Fruit fly (Drosophila melanogaster) whole organism, embryonic: ENCODE data around the gene CG43796.

Experiments
- Abd-B ChIP-seq: fragments of 200-800 bp; sonication (Bioruptor generic); optimal IDR thresholded peaks from 2 replicates; lab custom pipeline; 2018; ENCODE audit warnings: missing biosample characterization, mild to moderate bottlenecking, missing genetic modification characterization, moderate library complexity
- B-H2 ChIP-seq: fragments of 200-800 bp; sonication (Bioruptor generic); optimal IDR thresholded peaks from 2 replicates; lab custom pipeline; 2018; ENCODE audit warnings: missing biosample characterization, mild to moderate bottlenecking, missing genetic modification characterization
- Bdp1 ChIP-seq: fragments of 200-800 bp; sonication (Bioruptor generic); optimal IDR thresholded peaks from 3 replicates; lab custom pipeline; 2016; ENCODE audit warnings: missing biosample characterization, missing genetic modification characterization
- CG13424 ChIP-seq: fragments of 200-800 bp; sonication (Bioruptor generic); optimal IDR thresholded peaks from 2 replicates; lab custom pipeline; 2019; ENCODE audit warnings: missing biosample characterization, mild to moderate bottlenecking, missing genetic modification characterization, moderate library complexity
- CG15514 ChIP-seq: fragments of 200-800 bp; sonication (Bioruptor generic); optimal IDR thresholded peaks from 3 replicates; lab custom pipeline; 2017; ENCODE audit warnings: missing biosample characterization, missing genetic modification characterization, mild to moderate bottlenecking, moderate library complexity, missing genetic modification reagents
- CG1647 ChIP-seq: fragments of 200-800 bp; sonication (Bioruptor generic); optimal IDR thresholded peaks from 3 replicates; lab custom pipeline; 2016; ENCODE audit warnings: missing biosample characterization, missing genetic modification characterization
- CG17186 ChIP-seq: fragments of 200-800 bp; sonication (Bioruptor generic); optimal IDR thresholded peaks from 3 replicates; lab custom pipeline; 2017; ENCODE audit warnings: missing biosample characterization, missing genetic modification reagents, missing genetic modification characterization
- CG17361 ChIP-seq: fragments of 200-800 bp; sonication (Bioruptor generic); IDR thresholded peaks from 3 replicates; pipeline ENCODE4 v1.3.6; 2022; ENCODE audit warnings: missing biosample characterization, missing genetic modification characterization
- CG18011 ChIP-seq: fragments of 200-800 bp; sonication (Bioruptor generic); optimal IDR thresholded peaks from 2 replicates; lab custom pipeline; 2017; ENCODE audit warnings: missing biosample characterization, missing genetic modification characterization, mild to moderate bottlenecking, moderate library complexity, missing genotype
- CG30403 ChIP-seq: fragments of 200-800 bp; sonication (Bioruptor generic); optimal IDR thresholded peaks from 3 replicates; lab custom pipeline; 2016; ENCODE audit warnings: missing biosample characterization, missing genetic modification characterization
- CG3726 ChIP-seq: fragments of 200-800 bp; sonication (Bioruptor generic); IDR thresholded peaks from 3 replicates; pipeline ENCODE4, ENCODE4 v1.3.6; 2022; ENCODE audit warnings: missing biosample characterization, missing genetic modification characterization
- CG4404 ChIP-seq: fragments of 200-800 bp; sonication (Bioruptor generic); IDR thresholded peaks from 2 replicates; pipeline ENCODE4 v1.3.6; 2022; ENCODE audit warnings: missing biosample characterization, missing genetic modification characterization
- CG4424 ChIP-seq: fragments of 200-800 bp; sonication (Bioruptor generic); optimal IDR thresholded peaks from 3 replicates; lab custom pipeline; 2016; ENCODE audit warnings: missing biosample characterization, missing genetic modification characterization
- CG4617 ChIP-seq: fragments of 200-800 bp; sonication (Bioruptor generic); optimal IDR thresholded peaks from 3 replicates; lab custom pipeline; 2016; ENCODE audit warnings: missing biosample characterization, missing genetic modification characterization, borderline replicate concordance
- CG4730 ChIP-seq: fragments of 200-800 bp; sonication (Bioruptor generic); IDR thresholded peaks from 2 replicates; pipeline ENCODE4 v1.3.6; 2022; ENCODE audit warnings: missing biosample characterization, missing genetic modification characterization
- CG9797 ChIP-seq: fragments of 200-800 bp; sonication (Bioruptor generic); optimal IDR thresholded peaks from 3 replicates; lab custom pipeline; 2018; ENCODE audit warnings: missing biosample characterization, mild to moderate bottlenecking, missing genetic modification characterization
- CoRest ChIP-seq: fragments of 200-800 bp; sonication (Bioruptor generic); optimal IDR thresholded peaks from 3 replicates; lab custom pipeline; 2018; ENCODE audit warnings: missing biosample characterization, mild to moderate bottlenecking, missing genetic modification characterization, moderate library complexity
- Deaf1 ChIP-seq: fragments of 200-800 bp; optimal IDR thresholded peaks from 3 replicates; lab custom pipeline; 2019; ENCODE audit warnings: missing biosample characterization, mild to moderate bottlenecking, missing genetic modification characterization, moderate library complexity
- Doc3 ChIP-seq: fragments of 200-800 bp; sonication (Bioruptor generic); IDR thresholded peaks from 3 replicates; pipeline ENCODE4 v1.3.6; 2022; ENCODE audit warnings: missing biosample characterization, missing genetic modification characterization; ENCODE audit not compliant: partially characterized antibody
- Dref ChIP-seq: fragments of 200-800 bp; sonication (Bioruptor generic); IDR thresholded peaks from 2 replicates; pipeline ENCODE4 v1.3.6; 2022; ENCODE audit warnings: missing biosample characterization, missing genetic modification characterization
- ERR ChIP-seq: fragments of 200-800 bp; sonication (Bioruptor generic); optimal IDR thresholded peaks from 2 replicates; lab custom pipeline; 2016; ENCODE audit warnings: missing biosample characterization, missing genetic modification characterization
- GATAe ChIP-seq: fragments of 200-800 bp; sonication (Bioruptor generic); conservative IDR thresholded peaks from 2 replicates; pipeline ENCODE4 v1.3.6; 2022; ENCODE audit warnings: missing biosample characterization, missing genetic modification characterization
- HmgD ChIP-seq: fragments of 200-800 bp; sonication (Bioruptor generic); optimal IDR thresholded peaks from 3 replicates; lab custom pipeline; 2016; ENCODE audit warnings: missing biosample characterization, missing genetic modification characterization
- MESR4 ChIP-seq: fragments of 200-800 bp; sonication (Bioruptor generic); optimal IDR thresholded peaks from 2 replicates; lab custom pipeline; 2018; ENCODE audit warnings: missing biosample characterization, mild to moderate bottlenecking, missing genetic modification characterization, moderate library complexity
- NK7.1 ChIP-seq: fragments of 200-800 bp; sonication (Bioruptor generic); optimal IDR thresholded peaks from 3 replicates; lab custom pipeline; 2016; ENCODE audit warnings: missing biosample characterization, missing genetic modification characterization
- Nf-YB ChIP-seq: fragments of 200-800 bp; sonication (Bioruptor generic); optimal IDR thresholded peaks from 3 replicates; lab custom pipeline; 2019; ENCODE audit warnings: missing biosample characterization, mild to moderate bottlenecking, missing genetic modification characterization, moderate library complexity
- Opbp ChIP-seq: fragments of 200-800 bp; sonication (Bioruptor generic); IDR thresholded peaks from 3 replicates; pipeline ENCODE4 v1.3.6; 2022; ENCODE audit warnings: missing biosample characterization, missing genetic modification characterization; ENCODE audit not compliant: partially characterized antibody
- Stat92E ChIP-seq, 3 experiments: fragments of >200 bp in 2 of 3; fragments of 200-800 bp in 1 of 3; sonication (Bioruptor generic) in 1 of 3; optimal IDR thresholded peaks; 2 replicates each; lab custom pipeline; 2017 to 2019; ENCODE audit warnings: missing biosample characterization in 3 of 3, missing genetic modification characterization in 3 of 3, mild to moderate bottlenecking in 1 of 3, moderate library complexity in 1 of 3
- Xbp1 ChIP-seq: fragments of 200-800 bp; sonication (Bioruptor generic); optimal IDR thresholded peaks from 3 replicates; lab custom pipeline; 2016; ENCODE audit warnings: missing biosample characterization, mild to moderate bottlenecking, missing genetic modification characterization
- ab ChIP-seq: fragments of 200-800 bp; sonication (Bioruptor generic); optimal IDR thresholded peaks from 2 replicates; lab custom pipeline; 2016; ENCODE audit warnings: missing biosample characterization, missing genetic modification characterization
- ato ChIP-seq: fragments of 200-800 bp; sonication (Bioruptor generic); IDR thresholded peaks from 2 replicates; pipeline ENCODE4 v1.3.6; 2022; ENCODE audit warnings: missing biosample characterization, missing genetic modification characterization; ENCODE audit not compliant: partially characterized antibody
- chm ChIP-seq: fragments of 200-800 bp; sonication (Bioruptor generic); IDR thresholded peaks from 2 replicates; pipeline ENCODE4 v1.3.6; 2022; ENCODE audit warnings: missing biosample characterization, missing genetic modification characterization
- crp ChIP-seq, 2 experiments: fragments of 200-800 bp; sonication (Bioruptor generic); optimal IDR thresholded peaks; 2 replicates in 1 of 2; 3 replicates in 1 of 2; lab custom pipeline; 2017; ENCODE audit warnings: missing biosample characterization in 2 of 2, missing genetic modification characterization in 2 of 2, mild to moderate bottlenecking in 1 of 2, moderate library complexity in 1 of 2
- fd64A ChIP-seq: fragments of 200-800 bp; sonication (Bioruptor generic); optimal IDR thresholded peaks from 3 replicates; lab custom pipeline; 2018; ENCODE audit warnings: missing biosample characterization, mild to moderate bottlenecking, missing genetic modification characterization
- fd96Cb ChIP-seq: fragments of 200-800 bp; sonication (Bioruptor generic); optimal IDR thresholded peaks from 2 replicates; lab custom pipeline; 2018; ENCODE audit warnings: missing biosample characterization, mild to moderate bottlenecking, missing genetic modification characterization, moderate library complexity
- her ChIP-seq: fragments of 200-800 bp; sonication (Bioruptor generic); optimal IDR thresholded peaks from 2 replicates; lab custom pipeline; 2016; ENCODE audit warnings: missing biosample characterization, missing genetic modification characterization
- hth ChIP-seq: fragments of >200 bp; optimal IDR thresholded peaks from 2 replicates; lab custom pipeline; 2017; ENCODE audit warnings: inconsistent platforms
- lola ChIP-seq, 3 experiments: fragments of >200 bp in 2 of 3; fragments of 200-800 bp in 1 of 3; sonication (Bioruptor generic) in 1 of 3; optimal IDR thresholded peaks; 2 replicates each; lab custom pipeline; 2017 to 2019; ENCODE audit warnings: missing biosample characterization in 3 of 3, missing genetic modification characterization in 3 of 3, mild to moderate bottlenecking in 1 of 3, moderate library complexity in 1 of 3
- pho ChIP-seq: fragments of 200-800 bp; sonication (Bioruptor generic); optimal IDR thresholded peaks from 2 replicates; lab custom pipeline; 2016; ENCODE audit warnings: missing biosample characterization, missing genetic modification characterization
- phol ChIP-seq: fragments of 200-800 bp; sonication (Bioruptor generic); optimal IDR thresholded peaks from 3 replicates; lab custom pipeline; 2018; ENCODE audit warnings: missing biosample characterization, mild to moderate bottlenecking, missing genetic modification characterization, moderate library complexity
- pzg ChIP-seq: fragments of 200-800 bp; sonication (Bioruptor generic); optimal IDR thresholded peaks from 3 replicates; lab custom pipeline; 2018; ENCODE audit warnings: missing biosample characterization, mild to moderate bottlenecking, missing genetic modification characterization, moderate library complexity
- ranshi ChIP-seq: fragments of 200-800 bp; sonication (Bioruptor generic); IDR thresholded peaks from 2 replicates; pipeline ENCODE4 v1.3.6; 2022; ENCODE audit warnings: missing biosample characterization, missing genetic modification characterization
- shn ChIP-seq: fragments of 200-800 bp; sonication (Bioruptor generic); optimal IDR thresholded peaks from 3 replicates; lab custom pipeline; 2016; ENCODE audit warnings: missing biosample characterization, missing genetic modification characterization
- sna ChIP-seq: fragments of 200-800 bp; sonication (Bioruptor generic); IDR thresholded peaks from 2 replicates; pipeline ENCODE4 v1.3.6; 2022; ENCODE audit warnings: missing biosample characterization, missing genetic modification characterization; ENCODE audit not compliant: partially characterized antibody
- so ChIP-seq: fragments of 200-800 bp; sonication (Bioruptor generic); IDR thresholded peaks from 3 replicates; pipeline ENCODE4 v1.3.6; 2022; ENCODE audit warnings: missing biosample characterization, missing genetic modification characterization
- tio ChIP-seq: fragments of 200-800 bp; sonication (Bioruptor generic); optimal IDR thresholded peaks from 2 replicates; lab custom pipeline; 2017; ENCODE audit warnings: missing biosample characterization, missing genetic modification characterization, inconsistent platforms
- tna ChIP-seq: fragments of 200-800 bp; sonication (Bioruptor generic); IDR thresholded peaks from 2 replicates; pipeline ENCODE4 v1.3.6; 2022; ENCODE audit warnings: missing biosample characterization, missing genetic modification characterization; ENCODE audit not compliant: partially characterized antibody
- toy ChIP-seq: fragments of 200-800 bp; sonication (Bioruptor generic); IDR thresholded peaks from 2 replicates; pipeline ENCODE4 v1.3.6; 2022; ENCODE audit warnings: missing biosample characterization, missing genetic modification characterization
- trem ChIP-seq: fragments of 200-800 bp; optimal IDR thresholded peaks from 3 replicates; lab custom pipeline; 2019; ENCODE audit warnings: missing biosample characterization, mild to moderate bottlenecking, missing genetic modification characterization, moderate library complexity
- twi ChIP-seq: fragments of 200-800 bp; optimal IDR thresholded peaks from 2 replicates; lab custom pipeline; 2019; ENCODE audit warnings: missing biosample characterization, mild to moderate bottlenecking, missing genetic modification characterization, moderate library complexity

CG43796 gene

DNA sequence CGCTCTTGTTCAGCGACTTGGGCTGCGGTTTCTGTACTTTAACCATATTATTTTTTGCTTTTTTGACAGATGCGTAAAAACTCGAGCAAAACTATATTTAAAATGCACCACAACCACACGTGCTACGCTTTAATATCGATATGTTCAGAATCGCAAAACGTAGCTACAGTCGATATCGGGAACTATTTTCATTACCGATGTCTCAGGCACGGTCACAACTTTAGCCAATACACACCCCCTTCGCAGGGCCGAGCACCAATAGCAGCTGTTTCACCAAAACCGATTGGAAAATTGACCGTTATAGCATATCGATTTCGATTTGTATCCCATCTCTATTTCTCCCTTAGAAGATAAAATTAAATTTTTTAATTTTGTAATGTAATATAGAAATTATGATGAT lies 29.5 kb downstream of the CG43796 start, which contains the start of gene CG13096 (continued):
- TF ChIP-seq CG13424 (tag; lab: Kevin White, UChicago) (peak; percentile 24), CG4617 (peak; percentile 46), tio (no peak), CoRest (peak; percentile 64), Abd-B (GFP tag; lab: Kevin White, UChicago) (peak; percentile 55), CG4404 (no peak), ato (peak; percentile 98), pzg (GFP tag; lab: Kevin White, UChicago) (peak; percentile 99), so (GFP tag; lab: Robert Waterston, UW) (no peak), CG4730 (GFP tag; lab: Robert Waterston, UW) (no peak), her (peak; percentile 10), CG15514 (peak; percentile 91), fd64A (GFP tag; lab: Kevin White, UChicago) (no peak), twi (peak; percentile 39), hth (no peak), CG30403 (GFP tag; lab: Kevin White, UChicago) (no peak), pho (peak; percentile 39), lola (GFP tag; optimal IDR thresholded peaks at IDR 0.05; lab: Kevin White, UChicago) (peak in 1 of 3 experiments; percentile 3), CG3726 (GFP tag; lab: Robert Waterston, UW) (no peak), trem (tag; lab: Kevin White, UChicago) (peak; percentile 85), Opbp (GFP tag; lab: Robert Waterston, UW) (peak; percentile 98), Dref (GFP tag; lab: Robert Waterston, UW) (peak; percentile 100), shn (no peak), ERR (GFP tag; lab: Kevin White, UChicago) (peak; percentile 15), CG9797 (GFP tag; lab: Kevin White, UChicago) (peak; percentile 65), Doc3 (GFP tag; lab: Robert Waterston, UW) (peak; percentile 98), fd96Cb (tag; lab: Kevin White, UChicago) (no peak), tna (GFP tag; lab: Robert Waterston, UW) (peak; percentile 97), GATAe (GFP tag; lab: Robert Waterston, UW) (no peak), CG17186 (peak; percentile 72), ab (no peak), sna (peak; percentile 99), Deaf1 (tag; lab: Kevin White, UChicago) (peak; percentile 22), HmgD (GFP tag; lab: Kevin White, UChicago) (peak; percentile 83), MESR4 (GFP tag; lab: Kevin White, UChicago) (peak; percentile 66), ranshi (GFP tag; lab: Robert Waterston, UW) (no peak), crp (GFP tag; optimal IDR thresholded peaks at IDR 0.05; lab: Kevin White, UChicago) (peak; percentile 73 to 95), CG1647 (GFP tag; lab: Kevin White, UChicago) (no peak), Xbp1 (GFP tag; lab: Kevin White, UChicago) (peak; percentile 49), Stat92E (GFP tag; optimal IDR thresholded peaks at IDR 0.05; lab: Kevin White, UChicago) (peak in 1 of 3 experiments; percentile 44), CG17361 (GFP tag; lab: Robert Waterston, UW) (no peak), phol (tag; lab: Kevin White, UChicago) (peak; percentile 61), NK7.1 (no peak), CG4424 (GFP tag; lab: Kevin White, UChicago) (peak; percentile 45), toy (no peak), Nf-YB (GFP tag; lab: Kevin White, UChicago) (peak; percentile 60), B-H2 (GFP tag; lab: Kevin White, UChicago) (peak; percentile 49), CG18011 (GFP tag; lab: Kevin White, UChicago) (no peak), Bdp1 (GFP tag; lab: Kevin White, UChicago) (peak; percentile 27), chm (GFP tag; lab: Robert Waterston, UW) (no peak)
